Worm (Caenorhabditis elegans) whole organism, L4 larva: Measurements from ENCODE around the gene Y43F8B.20.

Experiments
- F26F4.8 ChIP-seq: fragments of 200-800 bp; sonication (Bioruptor generic); conservative IDR thresholded peaks from 2 replicates; pipeline ENCODE4 v1.3.6; 2022; ENCODE audit warnings: missing genetic modification characterization, missing compliant biosample characterization
- F37D6.2 ChIP-seq: sonication (generic microtip); optimal IDR thresholded peaks from 2 replicates; lab custom pipeline; 2016; ENCODE audit warnings: mild to moderate bottlenecking, missing genetic modification characterization, missing compliant biosample characterization
- F44E2.7 ChIP-seq: fragments of 200-800 bp; sonication (Bioruptor generic); IDR thresholded peaks from 2 replicates; pipeline ENCODE4 v2.1.2; 2022; ENCODE audit warnings: missing genetic modification characterization, missing compliant biosample characterization
- F49E8.2 ChIP-seq: sonication (generic microtip); optimal IDR thresholded peaks from 2 replicates; lab custom pipeline; 2016; ENCODE audit warnings: missing compliant biosample characterization, mild to moderate bottlenecking, missing genetic modification characterization, borderline replicate concordance
- T26A8.4 ChIP-seq: fragments of 200-800 bp; sonication (Bioruptor generic); IDR thresholded peaks from 2 replicates; pipeline ENCODE4 v1.3.6; 2022; ENCODE audit warnings: missing genetic modification characterization, missing compliant biosample characterization
- Y105C5A.15 ChIP-seq: fragments of 200-800 bp; sonication (Bioruptor generic); IDR thresholded peaks from 2 replicates; pipeline ENCODE4 v1.3.6; 2022; ENCODE audit warnings: missing genetic modification characterization, missing compliant biosample characterization
- ZK337.2 ChIP-seq: fragments of 200-800 bp; sonication (Bioruptor generic); IDR thresholded peaks from 2 replicates; pipeline ENCODE4 v1.3.6; 2022; ENCODE audit warnings: missing genetic modification reagents, missing genetic modification characterization, missing compliant biosample characterization
- attf-4 ChIP-seq: sonication (generic microtip); optimal IDR thresholded peaks from 3 replicates; lab custom pipeline; 2017; ENCODE audit warnings: missing biosample characterization, missing genetic modification characterization
- ctbp-1 ChIP-seq: fragments of 200-800 bp; sonication (Bioruptor generic); IDR thresholded peaks from 2 replicates; pipeline ENCODE4 v1.3.6; 2022; ENCODE audit warnings: missing genetic modification reagents, missing genetic modification characterization, missing compliant biosample characterization
- daf-16 ChIP-seq, 3 experiments: sonication (generic microtip); optimal IDR thresholded peaks; 2 replicates each; lab custom pipeline; 2016 to 2017; ENCODE audit warnings: missing genetic modification characterization in 3 of 3, missing genetic modification reagents in 3 of 3, mild to moderate bottlenecking in 2 of 3, missing compliant biosample characterization in 2 of 3, missing biosample characterization in 1 of 3, moderate library complexity in 1 of 3
- daf-8 ChIP-seq: fragments of 200-800 bp; sonication (Bioruptor generic); IDR thresholded peaks from 2 replicates; pipeline ENCODE4 v1.3.6; 2022; ENCODE audit warnings: missing genetic modification characterization, missing compliant biosample characterization
- dmd-6 ChIP-seq: fragments of 200-800 bp; sonication (Bioruptor generic); IDR thresholded peaks from 2 replicates; pipeline ENCODE4 v1.3.6; 2022; ENCODE audit warnings: missing genetic modification reagents, missing genetic modification characterization, missing compliant biosample characterization
- dmd-9 ChIP-seq: fragments of 200-800 bp; sonication (Bioruptor generic); IDR thresholded peaks from 2 replicates; pipeline ENCODE4 v1.3.6; 2022; ENCODE audit warnings: missing genetic modification reagents, missing genetic modification characterization, missing compliant biosample characterization
- duxl-1 ChIP-seq: sonication (generic microtip); optimal IDR thresholded peaks from 2 replicates; lab custom pipeline; 2016; ENCODE audit warnings: mild to moderate bottlenecking, missing genetic modification characterization, moderate library complexity, missing compliant biosample characterization; ENCODE audit not compliant: poor library complexity
- dve-1 ChIP-seq: sonication (generic microtip); optimal IDR thresholded peaks from 2 replicates; lab custom pipeline; 2017; ENCODE audit warnings: antibody characterized with exemption, mild to moderate bottlenecking, missing genetic modification characterization, missing compliant biosample characterization; ENCODE audit not compliant: insufficient read depth
- egl-27 ChIP-seq: sonication (generic microtip); optimal IDR thresholded peaks from 3 replicates; lab custom pipeline; 2017; ENCODE audit warnings: missing biosample characterization, missing genetic modification reagents, missing genetic modification characterization
- hif-1 ChIP-seq, 2 experiments: sonication (generic microtip); optimal IDR thresholded peaks; 2 replicates each; lab custom pipeline; 2016 to 2017; ENCODE audit warnings: missing compliant biosample characterization in 2 of 2, missing genetic modification characterization in 2 of 2, missing genetic modification reagents in 2 of 2, missing genotype in 2 of 2, mild to moderate bottlenecking in 1 of 2
- hlh-11 ChIP-seq: fragments of 200-800 bp; sonication (Bioruptor generic); optimal IDR thresholded peaks from 2 replicates; lab custom pipeline; 2018; ENCODE audit warnings: mild to moderate bottlenecking, missing genetic modification characterization, missing compliant biosample characterization
- hlh-30 ChIP-seq: sonication (generic microtip); optimal IDR thresholded peaks from 2 replicates; lab custom pipeline; 2017; ENCODE audit warnings: antibody characterized with exemption, mild to moderate bottlenecking, missing genetic modification characterization, missing compliant biosample characterization; ENCODE audit not compliant: insufficient read depth
- lin-13 ChIP-seq: fragments of 150-350 bp; optimal IDR thresholded peaks from 2 replicates; lab custom pipeline; 2014; ENCODE audit warnings: missing biosample characterization, missing genetic modification reagents, missing genetic modification characterization
- lin-29 ChIP-seq: fragments of 200-800 bp; sonication (Bioruptor generic); IDR thresholded peaks from 2 replicates; pipeline ENCODE4 v1.3.6; 2022; ENCODE audit warnings: missing genetic modification reagents, missing genetic modification characterization, missing compliant biosample characterization
- lir-3 ChIP-seq: sonication (generic microtip); optimal IDR thresholded peaks from 2 replicates; lab custom pipeline; 2016; ENCODE audit warnings: mild to moderate bottlenecking, missing genetic modification characterization, missing compliant biosample characterization
- madf-9 ChIP-seq: fragments of 200-800 bp; sonication (Bioruptor generic); conservative IDR thresholded peaks from 2 replicates; pipeline ENCODE4 v1.3.6; 2022; ENCODE audit warnings: missing genetic modification reagents, missing genetic modification characterization, missing compliant biosample characterization
- mxl-3 ChIP-seq: fragments of 200-800 bp; sonication (Bioruptor generic); optimal IDR thresholded peaks from 2 replicates; lab custom pipeline; 2018; ENCODE audit warnings: mild to moderate bottlenecking, missing genetic modification characterization, missing compliant biosample characterization
- nhr-11 ChIP-seq: fragments of 150-350 bp; optimal IDR thresholded peaks from 2 replicates; lab custom pipeline; 2014; ENCODE audit warnings: missing biosample characterization, missing genetic modification characterization
- nhr-41 ChIP-seq: fragments of 200-800 bp; sonication (Bioruptor generic); IDR thresholded peaks from 2 replicates; pipeline ENCODE4 v1.3.6; 2022; ENCODE audit warnings: missing genetic modification reagents, missing genetic modification characterization, missing compliant biosample characterization
- nhr-77 ChIP-seq: fragments of 150-350 bp; optimal IDR thresholded peaks from 2 replicates; lab custom pipeline; 2014; ENCODE audit warnings: missing biosample characterization, missing genetic modification characterization
- pha-4 ChIP-seq, 2 experiments: fragments of 150-350 bp in 1 of 2; fragments of 200-800 bp in 1 of 2; sonication (Bioruptor generic) in 1 of 2; IDR thresholded peaks in 1 of 2; optimal IDR thresholded peaks in 1 of 2; 2 replicates each; pipeline versions ENCODE4 v1.3.6 to Lab custom; 2014 to 2022; ENCODE audit warnings: missing genetic modification characterization in 2 of 2, missing genetic modification reagents in 2 of 2, missing biosample characterization in 1 of 2, missing compliant biosample characterization in 1 of 2
- pqm-1 ChIP-seq: sonication (generic microtip); optimal IDR thresholded peaks from 2 replicates; lab custom pipeline; 2017; ENCODE audit warnings: missing biosample characterization, missing genetic modification characterization
- rbr-2 ChIP-seq: sonication (generic microtip); optimal IDR thresholded peaks from 2 replicates; lab custom pipeline; 2016; ENCODE audit warnings: missing genotype, missing genetic modification characterization, missing compliant biosample characterization
- set-16 ChIP-seq: fragments of 200-800 bp; sonication (Bioruptor generic); IDR thresholded peaks from 2 replicates; pipeline ENCODE4 v1.3.6; 2022; ENCODE audit warnings: missing genetic modification reagents, missing genetic modification characterization, missing compliant biosample characterization
- skn-1 ChIP-seq: fragments of 150-350 bp; optimal IDR thresholded peaks from 2 replicates; lab custom pipeline; 2014; ENCODE audit warnings: missing biosample characterization, missing genetic modification characterization
- snpc-1.2 ChIP-seq: fragments of 200-800 bp; sonication (Bioruptor generic); IDR thresholded peaks from 2 replicates; pipeline ENCODE4 v1.3.6; 2022; ENCODE audit warnings: missing genetic modification reagents, missing genetic modification characterization, missing compliant biosample characterization
- snpc-4 ChIP-seq: fragments of 150-350 bp; optimal IDR thresholded peaks from 2 replicates; lab custom pipeline; 2014; ENCODE audit warnings: missing biosample characterization, missing genetic modification characterization
- tag-97 ChIP-seq: fragments of 200-800 bp; sonication (Bioruptor generic); IDR thresholded peaks from 2 replicates; pipeline ENCODE4 v1.3.6; 2022; ENCODE audit warnings: missing genetic modification characterization, missing compliant biosample characterization
- tra-1 ChIP-seq: fragments of 200-800 bp; sonication (Bioruptor generic); IDR thresholded peaks from 2 replicates; pipeline ENCODE4 v1.3.6; 2022; ENCODE audit warnings: missing genetic modification reagents, missing genetic modification characterization, missing compliant biosample characterization
- unc-130 ChIP-seq: sonication (generic microtip); optimal IDR thresholded peaks from 2 replicates; lab custom pipeline; 2016; ENCODE audit warnings: missing genetic modification reagents, missing genetic modification characterization, missing compliant biosample characterization
- unc-39 ChIP-seq: sonication (generic microtip); optimal IDR thresholded peaks from 2 replicates; lab custom pipeline; 2017; ENCODE audit warnings: missing biosample characterization, missing genetic modification characterization
- unc-62 ChIP-seq, 3 experiments: fragments of 150-350 bp in 1 of 3; sonication (generic microtip); optimal IDR thresholded peaks in 2 of 3; peaks in 1 of 3; 1 replicate in 1 of 3; 2 replicates in 2 of 3; lab custom pipeline; 2014 to 2017; ENCODE audit warnings: missing biosample characterization in 3 of 3, missing genetic modification characterization in 3 of 3, missing genetic modification reagents in 3 of 3, missing genotype in 1 of 3
- zag-1 ChIP-seq: fragments of 150-350 bp; optimal IDR thresholded peaks from 2 replicates; lab custom pipeline; 2014; ENCODE audit warnings: missing biosample characterization, missing genetic modification characterization
- zfp-3 ChIP-seq: fragments of 200-800 bp; sonication (Bioruptor generic); conservative IDR thresholded peaks from 2 replicates; pipeline ENCODE4 v1.3.6; 2022; ENCODE audit warnings: missing genetic modification reagents, missing genetic modification characterization, missing compliant biosample characterization
- zip-2 ChIP-seq: fragments of 150-350 bp; optimal IDR thresholded peaks from 2 replicates; lab custom pipeline; 2014; ENCODE audit warnings: missing biosample characterization, missing genetic modification characterization

Gene Y43F8B.20

DNA sequence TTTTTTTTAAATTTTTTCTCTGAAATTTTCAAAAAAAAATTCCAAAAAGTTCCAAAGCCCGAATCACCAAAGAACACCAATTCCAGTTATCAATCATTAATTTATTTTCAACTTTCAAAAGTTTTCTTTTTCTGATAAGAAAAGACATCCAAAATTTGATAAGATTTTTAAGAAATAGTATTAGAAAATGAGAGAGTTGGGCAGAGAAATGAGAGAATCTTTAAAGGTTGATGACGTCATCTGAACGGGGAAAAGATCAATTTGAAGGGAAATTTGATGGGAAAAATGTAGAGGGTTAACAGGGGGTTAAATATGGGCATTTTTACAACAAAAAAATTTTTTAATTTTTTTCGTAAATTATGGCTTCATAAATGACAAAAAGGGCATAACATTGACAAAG, 16.1 kb downstream of the Y43F8B.20 start (continued):
- no peak for TF ChIP-seq skn-1 (tag; lab: Kevin White, UChicago)
- no peak for TF ChIP-seq egl-27 (tag; lab: Kevin White, UChicago)
- TF ChIP-seq lin-29 (GFP tag; lab: Robert Waterston, UW) = no peak
- peak in 1 of 2 experiments; percentile 21 for TF ChIP-seq unc-62 (GFP tag; optimal IDR thresholded peaks at IDR 0.05 in 1 of 2; lab: Kevin White, UChicago)
- no peak for TF ChIP-seq unc-62 (tag; optimal IDR thresholded peaks at IDR 0.05; lab: Kevin White, UChicago)
- peak; percentile 88 for TF ChIP-seq dmd-6

DNA sequence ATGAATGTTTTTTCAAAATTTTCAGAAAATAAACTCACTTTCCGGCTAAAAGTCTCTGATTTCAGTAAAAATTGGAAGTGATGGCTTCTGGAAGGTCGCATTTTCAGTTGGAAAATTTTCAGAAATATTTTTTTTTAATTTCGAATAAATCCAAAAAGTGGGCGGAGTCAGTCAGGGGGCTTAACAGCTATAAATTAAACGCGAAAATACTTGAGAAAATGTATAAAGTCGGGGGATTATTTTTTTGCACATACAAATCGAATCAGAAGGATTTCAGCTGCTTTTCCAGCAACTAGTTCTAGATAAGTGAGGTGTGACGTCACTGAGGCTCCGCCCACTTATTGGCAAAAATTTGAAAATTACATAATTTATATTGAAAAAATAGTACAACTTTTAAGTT, 16.6 kb downstream of the Y43F8B.20 start, which contains the start of gene Y43F8B.2:
Gene Y43F8B.2, minus strand, starts transcription at position 101 of the 400 bp plus-strand sequence.
- TF ChIP-seq Y105C5A.15 (GFP tag; lab: Robert Waterston, UW) (no peak), F37D6.2 (no peak), zag-1 (no peak), set-16 (GFP tag; lab: Robert Waterston, UW) (no peak), T26A8.4 (GFP tag; lab: Robert Waterston, UW) (no peak), zip-2 (tag; lab: Kevin White, UChicago) (no peak), unc-130 (GFP tag; lab: Kevin White, UChicago) (no peak), pha-4 (GFP tag; IDR thresholded peaks at IDR 0.05; lab: Robert Waterston, UW) (no peak), pha-4 (tag; optimal IDR thresholded peaks at IDR 0.05; lab: Kevin White, UChicago) (no peak), lir-3 (no peak), F26F4.8 (GFP tag; lab: Robert Waterston, UW) (no peak), hlh-11 (tag; lab: Kevin White, UChicago) (no peak)

DNA sequence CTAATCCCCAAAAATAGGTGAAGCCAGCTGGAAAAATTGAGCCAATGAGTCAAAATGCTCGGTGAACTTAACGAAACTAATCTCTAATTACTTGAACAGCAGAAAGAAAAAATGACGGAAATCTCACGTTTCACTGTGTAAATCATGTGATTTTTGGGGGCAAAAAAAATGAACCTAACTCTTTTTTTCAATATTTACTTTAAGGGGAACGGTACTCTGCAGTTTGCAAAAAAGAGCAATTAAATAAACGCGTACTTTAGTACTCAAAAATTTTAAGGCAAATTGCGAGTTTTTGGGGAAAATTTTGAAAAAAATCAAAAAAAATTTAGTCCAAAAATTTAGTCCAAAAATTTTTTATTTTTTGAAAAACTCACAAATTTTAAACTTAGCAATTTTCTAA, 18.6 kb downstream of the Y43F8B.20 start:
- TF ChIP-seq attf-4 (no peak), duxl-1 (no peak), hif-1 (tag; optimal IDR thresholded peaks at IDR 0.05; lab: Kevin White, UChicago) (peak in 1 of 2 experiments; percentile 20), zip-2 (tag; lab: Kevin White, UChicago) (no peak), lir-3 (no peak)

DNA sequence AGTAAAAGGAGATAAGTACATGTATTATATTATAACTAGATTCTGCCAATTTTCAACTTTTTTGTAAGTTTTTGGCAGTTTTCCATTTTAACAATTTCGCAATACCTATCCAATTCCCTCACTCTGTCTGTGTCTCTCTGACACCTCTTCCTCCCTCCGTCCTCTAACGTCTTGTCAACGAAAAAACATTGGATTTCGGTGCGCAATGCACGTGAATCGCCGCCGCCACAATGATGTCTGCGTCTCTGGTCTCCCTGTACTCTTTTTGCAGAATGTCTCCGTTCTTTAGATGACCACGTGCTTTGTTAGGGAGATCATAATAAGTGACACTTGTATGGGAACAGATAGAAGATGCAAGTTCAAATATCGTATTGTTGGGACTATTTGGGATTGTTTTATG, 20.4 kb downstream of the Y43F8B.20 start:
- TF ChIP-seq rbr-2 = peak; percentile 85
- no peak for TF ChIP-seq daf-8 (GFP tag; lab: Robert Waterston, UW)
- peak; percentile 83 for TF ChIP-seq T26A8.4 (GFP tag; lab: Robert Waterston, UW)
- no peak for TF ChIP-seq pqm-1 (tag; lab: Kevin White, UChicago)
- no peak for TF ChIP-seq lir-3
- peak; percentile 58 for TF ChIP-seq lin-13
- TF ChIP-seq dve-1 (tag; lab: Kevin White, UChicago) = peak; percentile 99
- TF ChIP-seq daf-16 (GFP tag; optimal IDR thresholded peaks at IDR 0.05; lab: Kevin White, UChicago) = peak; percentile 24 to 82
- TF ChIP-seq daf-16 (tag; optimal IDR thresholded peaks at IDR 0.05; lab: Kevin White, UChicago) = peak; percentile 84
- TF ChIP-seq nhr-11 (tag; lab: Kevin White, UChicago) = peak; percentile 97
- TF ChIP-seq ctbp-1 (GFP tag; lab: Robert Waterston, UW) = 0 out of 2 replicates have a peak, but pooled peaks have one; percentile 54
- TF ChIP-seq mxl-3 (GFP tag; lab: Kevin White, UChicago) = peak; percentile 97
- TF ChIP-seq zfp-3 = no peak
- no peak for TF ChIP-seq tag-97
- TF ChIP-seq madf-9 = peak; percentile 73
- TF ChIP-seq snpc-4 (tag; lab: Kevin White, UChicago) = no peak
- TF ChIP-seq nhr-77 (tag; lab: Kevin White, UChicago) = peak; percentile 90
- TF ChIP-seq F44E2.7 (GFP tag; lab: Robert Waterston, UW) = no peak
- no peak for TF ChIP-seq F49E8.2 (tag; lab: Kevin White, UChicago)
- peak; percentile 79; the same call in 1 of the 2 replicates for TF ChIP-seq nhr-41 (GFP tag; lab: Robert Waterston, UW)
- TF ChIP-seq dmd-9 (GFP tag; lab: Robert Waterston, UW) = no peak
- peak; percentile 87 for TF ChIP-seq unc-39 (tag; lab: Kevin White, UChicago)
- TF ChIP-seq set-16 (GFP tag; lab: Robert Waterston, UW) = peak; percentile 60
- TF ChIP-seq ZK337.2 (GFP tag; lab: Robert Waterston, UW) = no peak
- no peak for TF ChIP-seq snpc-1.2 (GFP tag; lab: Robert Waterston, UW)
- TF ChIP-seq hlh-11 (tag; lab: Kevin White, UChicago) = peak; percentile 98
- no peak for TF ChIP-seq unc-130 (GFP tag; lab: Kevin White, UChicago)
- peak; percentile 99 for TF ChIP-seq hlh-30 (tag; lab: Kevin White, UChicago)
- TF ChIP-seq tra-1 = peak; percentile 93
- TF ChIP-seq attf-4 = no peak
- no peak for TF ChIP-seq skn-1 (tag; lab: Kevin White, UChicago)
